Worm (Caenorhabditis elegans) whole organism, mixed stage, embryonic: ENCODE results near the gene lgc-35.

ENCODE experiments used
- M03D4.4 ChIP-seq: sonication (generic microtip); optimal IDR thresholded peaks from 2 replicates; lab custom pipeline; 2017; ENCODE audit warnings: mild to moderate bottlenecking, missing genetic modification characterization, missing compliant biosample characterization
- bed-3 ChIP-seq: fragments of 200-800 bp; sonication (Bioruptor generic); optimal IDR thresholded peaks from 3 replicates; lab custom pipeline; 2018; ENCODE audit warnings: mild to moderate bottlenecking, missing genetic modification characterization, moderate library complexity, missing compliant biosample characterization
- blmp-1 ChIP-seq: fragments of 150-350 bp; optimal IDR thresholded peaks from 2 replicates; lab custom pipeline; 2014; ENCODE audit warnings: missing biosample characterization, missing genetic modification characterization
- ceh-39 ChIP-seq: fragments of 150-350 bp; optimal IDR thresholded peaks from 2 replicates; lab custom pipeline; 2014; ENCODE audit warnings: missing biosample characterization, missing genetic modification characterization
- ceh-43 ChIP-seq: fragments of 200-800 bp; sonication (Bioruptor generic); optimal IDR thresholded peaks from 2 replicates; lab custom pipeline; 2018; ENCODE audit warnings: mild to moderate bottlenecking, missing genetic modification characterization, moderate library complexity, missing compliant biosample characterization
- ceh-83 ChIP-seq: fragments of 200-800 bp; sonication (Bioruptor generic); optimal IDR thresholded peaks from 2 replicates; lab custom pipeline; 2018; ENCODE audit warnings: mild to moderate bottlenecking, missing genetic modification characterization, missing compliant biosample characterization
- ces-1 ChIP-seq: fragments of 150-350 bp; optimal IDR thresholded peaks from 2 replicates; lab custom pipeline; 2014; ENCODE audit warnings: missing biosample characterization, missing genetic modification reagents, missing genetic modification characterization
- cnd-1 ChIP-seq: fragments of 200-800 bp; sonication (Bioruptor generic); optimal IDR thresholded peaks from 2 replicates; lab custom pipeline; 2018; ENCODE audit warnings: mild to moderate bottlenecking, missing genetic modification characterization, missing compliant biosample characterization
- elt-1 ChIP-seq: sonication (generic microtip); optimal IDR thresholded peaks from 2 replicates; lab custom pipeline; 2017; ENCODE audit warnings: missing genetic modification characterization, mild to moderate bottlenecking, missing compliant biosample characterization, antibody characterized with exemption, moderate library complexity, borderline replicate concordance; ENCODE audit not compliant: insufficient read depth
- elt-3 ChIP-seq: fragments of 150-350 bp; optimal IDR thresholded peaks from 2 replicates; lab custom pipeline; 2014; ENCODE audit warnings: missing biosample characterization, missing genetic modification characterization
- flh-1 ChIP-seq: fragments of 200-800 bp; sonication (Bioruptor generic); optimal IDR thresholded peaks from 2 replicates; lab custom pipeline; 2018; ENCODE audit warnings: mild to moderate bottlenecking, missing genetic modification characterization, moderate library complexity, missing compliant biosample characterization
- ham-2 ChIP-seq: fragments of 200-800 bp; sonication (Bioruptor generic); optimal IDR thresholded peaks from 2 replicates; lab custom pipeline; 2018; ENCODE audit warnings: mild to moderate bottlenecking, missing genetic modification characterization, missing compliant biosample characterization
- hlh-1 ChIP-seq: fragments of 150-350 bp; optimal IDR thresholded peaks from 2 replicates; lab custom pipeline; 2014; ENCODE audit warnings: missing biosample characterization, missing genetic modification reagents, missing genetic modification characterization
- lin-13 ChIP-seq: fragments of 150-350 bp; optimal IDR thresholded peaks from 2 replicates; lab custom pipeline; 2014; ENCODE audit warnings: missing biosample characterization, missing genetic modification characterization
- lin-32 ChIP-seq: fragments of 200-800 bp; sonication (Bioruptor generic); optimal IDR thresholded peaks from 2 replicates; lab custom pipeline; 2018; ENCODE audit warnings: mild to moderate bottlenecking, missing genetic modification characterization, missing compliant biosample characterization
- lsy-2 ChIP-seq: fragments of 150-350 bp; optimal IDR thresholded peaks from 2 replicates; lab custom pipeline; 2014; ENCODE audit warnings: missing biosample characterization, missing genetic modification characterization
- mep-1 ChIP-seq: fragments of 150-350 bp; optimal IDR thresholded peaks from 2 replicates; lab custom pipeline; 2017; ENCODE audit warnings: missing biosample characterization, missing genetic modification reagents, missing genetic modification characterization, inconsistent platforms
- mls-2 ChIP-seq: sonication (generic microtip); optimal IDR thresholded peaks from 2 replicates; lab custom pipeline; 2016; ENCODE audit warnings: mild to moderate bottlenecking, missing genetic modification characterization, moderate library complexity, missing compliant biosample characterization
- nhr-12 ChIP-seq: fragments of 150-350 bp; optimal IDR thresholded peaks from 2 replicates; lab custom pipeline; 2014; ENCODE audit warnings: missing biosample characterization, missing genetic modification characterization
- nhr-2 ChIP-seq: fragments of 150-350 bp; optimal IDR thresholded peaks from 2 replicates; lab custom pipeline; 2014; ENCODE audit warnings: missing biosample characterization, missing genetic modification characterization
- nhr-237 ChIP-seq: fragments of 150-350 bp; optimal IDR thresholded peaks from 2 replicates; lab custom pipeline; 2014; ENCODE audit warnings: missing biosample characterization, missing genetic modification characterization
- nhr-28 ChIP-seq: fragments of 150-350 bp; optimal IDR thresholded peaks from 2 replicates; lab custom pipeline; 2014; ENCODE audit warnings: missing biosample characterization, missing genetic modification characterization
- nhr-76 ChIP-seq: sonication (generic microtip); optimal IDR thresholded peaks from 2 replicates; lab custom pipeline; 2017; ENCODE audit warnings: missing biosample characterization, missing genetic modification characterization
- pha-4 ChIP-seq: fragments of 150-350 bp; optimal IDR thresholded peaks from 2 replicates; lab custom pipeline; 2018; ENCODE audit warnings: missing biosample characterization, missing genetic modification reagents, missing genetic modification characterization
- snpc-4 ChIP-seq: fragments of 150-350 bp; optimal IDR thresholded peaks from 2 replicates; lab custom pipeline; 2014; ENCODE audit warnings: missing biosample characterization, missing genetic modification characterization
- sptf-1 ChIP-seq: sonication (generic microtip); optimal IDR thresholded peaks from 2 replicates; lab custom pipeline; 2017; ENCODE audit warnings: mild to moderate bottlenecking, missing genetic modification characterization, moderate library complexity, missing compliant biosample characterization
- tbx-8 ChIP-seq: fragments of 200-800 bp; sonication (Bioruptor generic); optimal IDR thresholded peaks from 2 replicates; lab custom pipeline; 2018; ENCODE audit warnings: mild to moderate bottlenecking, missing genetic modification characterization, moderate library complexity, missing compliant biosample characterization
- unc-120 ChIP-seq: sonication (generic microtip); optimal IDR thresholded peaks from 2 replicates; lab custom pipeline; 2017; ENCODE audit warnings: missing genetic modification characterization, missing compliant biosample characterization; ENCODE audit not compliant: poor library complexity, severe bottlenecking
- unc-62 ChIP-seq: fragments of 150-350 bp; optimal IDR thresholded peaks from 2 replicates; lab custom pipeline; 2014; ENCODE audit warnings: missing biosample characterization, missing genetic modification reagents, missing genetic modification characterization
- zip-8 ChIP-seq: fragments of 150-350 bp; optimal IDR thresholded peaks from 2 replicates; lab custom pipeline; 2014; ENCODE audit warnings: missing biosample characterization, missing genetic modification characterization
- ztf-11 ChIP-seq: fragments of 150-350 bp; optimal IDR thresholded peaks from 2 replicates; lab custom pipeline; 2014; ENCODE audit warnings: missing biosample characterization, missing genetic modification characterization

lgc-35 gene

ce11 chrII:12855900-12856299 is 15.9 kb upstream of the lgc-35 start, which contains the start of gene Y46G5A.29:
Y46G5A.29 (plus strand) TSS chrII:12856200.
- TF ChIP-seq mep-1 (tag; lab: Kevin White, UChicago) = no peak
- TF ChIP-seq nhr-2 (tag; lab: Kevin White, UChicago) = no peak
- TF ChIP-seq, all 35 proteins: peak for 0

ce11 chrII:12850129-12850528 is 10.2 kb upstream of the lgc-35 start, which contains the start of gene Y46G5A.28:
Y46G5A.28 (plus strand) TSS chrII:12850429.
- no peak for TF ChIP-seq bed-3 (GFP tag; lab: Kevin White, UChicago)
- no peak for TF ChIP-seq zip-8 (tag; lab: Kevin White, UChicago)
- TF ChIP-seq ceh-83 (GFP tag; lab: Kevin White, UChicago) = no peak
- no peak for TF ChIP-seq unc-120 (tag; lab: Kevin White, UChicago)
- TF ChIP-seq sptf-1 (tag; lab: Kevin White, UChicago) = no peak
- no peak for TF ChIP-seq ztf-11 (tag; lab: Kevin White, UChicago)

- TF ChIP-seq pha-4 (no peak), nhr-76 (tag; lab: Kevin White, UChicago) (no peak), lin-13 (tag; lab: Kevin White, UChicago) (no peak), M03D4.4 (tag; lab: Kevin White, UChicago) (no peak), unc-120 (tag; lab: Kevin White, UChicago) (no peak), tbx-8 (no peak), unc-62 (GFP tag; lab: Kevin White, UChicago) (no peak), elt-1 (tag; lab: Kevin White, UChicago) (no peak), nhr-2 (tag; lab: Kevin White, UChicago) (no peak), zip-8 (tag; lab: Kevin White, UChicago) (no peak), cnd-1 (tag; lab: Kevin White, UChicago) (no peak), hlh-1 (tag; lab: Kevin White, UChicago) (no peak)
These were observed 7.8 kb upstream of the lgc-35 start, which contains the start of gene pes-10 for ce11 chrII:12847736-12848135. pes-10 (minus strand) TSS chrII:12847836.

- TF ChIP-seq flh-1 (GFP tag; lab: Kevin White, UChicago) (no peak), ceh-43 (no peak), lsy-2 (tag; lab: Kevin White, UChicago) (no peak), lin-32 (GFP tag; lab: Kevin White, UChicago) (no peak), nhr-76 (tag; lab: Kevin White, UChicago) (no peak), mls-2 (tag; lab: Kevin White, UChicago) (no peak), hlh-1 (tag; lab: Kevin White, UChicago) (no peak), ztf-11 (tag; lab: Kevin White, UChicago) (no peak), nhr-12 (tag; lab: Kevin White, UChicago) (no peak)
These were observed 9.6 kb downstream of the lgc-35 start, which contains the start of gene bcmo-1 for ce11 chrII:12830347-12830746. bcmo-1 (plus strand) TSS chrII:12830676.

- TF ChIP-seq ces-1 (GFP tag; lab: Kevin White, UChicago) = no peak
- TF ChIP-seq snpc-4 = no peak
- no peak for TF ChIP-seq ham-2 (GFP tag; lab: Kevin White, UChicago)
- TF ChIP-seq tbx-8 = no peak
- TF ChIP-seq pha-4 = no peak
- no peak for TF ChIP-seq mls-2 (tag; lab: Kevin White, UChicago)
- TF ChIP-seq elt-3 = no peak
- TF ChIP-seq cnd-1 (tag; lab: Kevin White, UChicago) = no peak
- TF ChIP-seq nhr-237 (tag; lab: Kevin White, UChicago) = no peak
- TF ChIP-seq ztf-11 (tag; lab: Kevin White, UChicago) = no peak
- TF ChIP-seq elt-1 (tag; lab: Kevin White, UChicago) = no peak
- TF ChIP-seq bed-3 (GFP tag; lab: Kevin White, UChicago) = no peak
- TF ChIP-seq nhr-28 (tag; lab: Kevin White, UChicago) = no peak
- no peak for TF ChIP-seq M03D4.4 (tag; lab: Kevin White, UChicago)
- TF ChIP-seq unc-62 (GFP tag; lab: Kevin White, UChicago) = no peak
- TF ChIP-seq lsy-2 (tag; lab: Kevin White, UChicago) = no peak
- TF ChIP-seq blmp-1 = no peak
- no peak for TF ChIP-seq ceh-39 (tag; lab: Kevin White, UChicago)
- TF ChIP-seq hlh-1 (tag; lab: Kevin White, UChicago) = no peak
These were observed 11.1 kb downstream of the lgc-35 start, which contains the start of gene Y46G5A.23 for ce11 chrII:12828863-12829262. Y46G5A.23 (minus strand) TSS chrII:12828963.
